Fruit fly (Drosophila melanogaster) whole organism, embryonic: Measurements from ENCODE around the gene CG33939.
A peak's percentile ranks its signal among the peaks of the same experiment; 100 is the strongest.

Experiments
- ATbp ChIP-seq: fragments of 200-800 bp; sonication (Bioruptor generic); optimal IDR thresholded peaks from 2 replicates; lab custom pipeline; 2017; ENCODE audit warnings: missing biosample characterization, mild to moderate bottlenecking, missing genetic modification characterization, missing genetic modification reagents
- BEAF-32 ChIP-seq: fragments of 200-800 bp; sonication (Bioruptor generic); optimal IDR thresholded peaks from 3 replicates; lab custom pipeline; 2017; ENCODE audit warnings: missing biosample characterization, missing genetic modification characterization, mild to moderate bottlenecking, moderate library complexity, missing genetic modification reagents
- Bgb ChIP-seq: fragments of 200-800 bp; sonication (Bioruptor generic); IDR thresholded peaks from 2 replicates; pipeline ENCODE4 v1.3.6; 2022; ENCODE audit warnings: missing biosample characterization, missing genetic modification characterization; ENCODE audit not compliant: partially characterized antibody
- CG10462 ChIP-seq: fragments of 200-800 bp; sonication (Bioruptor generic); optimal IDR thresholded peaks from 2 replicates; lab custom pipeline; 2016; ENCODE audit warnings: missing biosample characterization, missing genetic modification characterization
- CG11093 ChIP-seq: fragments of 200-800 bp; sonication (Bioruptor generic); IDR thresholded peaks from 3 replicates; pipeline ENCODE4 v1.3.6; 2022; ENCODE audit warnings: missing biosample characterization, missing genetic modification characterization
- CG12104 ChIP-seq: fragments of 200-800 bp; sonication (Bioruptor generic); optimal IDR thresholded peaks from 3 replicates; lab custom pipeline; 2016; ENCODE audit warnings: missing biosample characterization, missing genetic modification characterization
- CG12236 ChIP-seq: fragments of 200-800 bp; sonication (Bioruptor generic); optimal IDR thresholded peaks from 2 replicates; lab custom pipeline; 2016; ENCODE audit warnings: missing biosample characterization, missing genetic modification characterization
- CG12299 ChIP-seq: fragments of 200-800 bp; sonication (Bioruptor generic); optimal IDR thresholded peaks from 2 replicates; lab custom pipeline; 2018; ENCODE audit warnings: missing biosample characterization, mild to moderate bottlenecking, missing genetic modification characterization
- CG13287 ChIP-seq: fragments of 200-800 bp; sonication (Bioruptor generic); IDR thresholded peaks from 2 replicates; pipeline ENCODE4 v1.3.6; 2022; ENCODE audit warnings: missing biosample characterization, missing genetic modification characterization; ENCODE audit not compliant: partially characterized antibody
- CG13624 ChIP-seq: fragments of 200-800 bp; sonication (Bioruptor generic); optimal IDR thresholded peaks from 2 replicates; lab custom pipeline; 2016; ENCODE audit warnings: missing biosample characterization, missing genetic modification characterization
- CG13894 ChIP-seq: fragments of 200-800 bp; sonication (Bioruptor generic); optimal IDR thresholded peaks from 3 replicates; lab custom pipeline; 2018; ENCODE audit warnings: missing biosample characterization, mild to moderate bottlenecking, missing genetic modification characterization, moderate library complexity
- CG15269 ChIP-seq: fragments of 200-800 bp; sonication (Bioruptor generic); optimal IDR thresholded peaks from 2 replicates; lab custom pipeline; 2018; ENCODE audit warnings: missing biosample characterization, mild to moderate bottlenecking, missing genetic modification characterization, moderate library complexity
- CG16779 ChIP-seq: fragments of 200-800 bp; sonication (Bioruptor generic); IDR thresholded peaks from 2 replicates; pipeline ENCODE4 v1.3.6; 2022; ENCODE audit warnings: missing biosample characterization, missing genetic modification characterization
- CG17385 ChIP-seq: fragments of 200-800 bp; sonication (Bioruptor generic); optimal IDR thresholded peaks from 3 replicates; lab custom pipeline; 2018; ENCODE audit warnings: missing biosample characterization, mild to moderate bottlenecking, missing genetic modification characterization
- CG17802 ChIP-seq: fragments of 200-800 bp; sonication (Bioruptor generic); optimal IDR thresholded peaks from 2 replicates; lab custom pipeline; 2018; ENCODE audit warnings: missing biosample characterization, mild to moderate bottlenecking, missing genetic modification characterization, moderate library complexity
- CG2129 ChIP-seq: fragments of 200-800 bp; sonication (Bioruptor generic); IDR thresholded peaks from 2 replicates; pipeline ENCODE4 v1.3.6; 2022; ENCODE audit warnings: missing biosample characterization, missing genetic modification characterization; ENCODE audit not compliant: partially characterized antibody
- CG2712 ChIP-seq: fragments of 200-800 bp; optimal IDR thresholded peaks from 3 replicates; lab custom pipeline; 2019; ENCODE audit warnings: missing biosample characterization, mild to moderate bottlenecking, missing genetic modification characterization, moderate library complexity
- CG32532 ChIP-seq: fragments of 200-800 bp; sonication (Bioruptor generic); IDR thresholded peaks from 2 replicates; pipeline ENCODE4 v1.3.6; 2022; ENCODE audit warnings: missing biosample characterization, missing genetic modification characterization
- CG33213 ChIP-seq: fragments of 200-800 bp; sonication (Bioruptor generic); optimal IDR thresholded peaks from 3 replicates; lab custom pipeline; 2016; ENCODE audit warnings: missing biosample characterization, missing genetic modification characterization
- CG33557 ChIP-seq: fragments of 200-800 bp; sonication (Bioruptor generic); optimal IDR thresholded peaks from 2 replicates; lab custom pipeline; 2019; ENCODE audit warnings: missing biosample characterization, mild to moderate bottlenecking, missing genetic modification characterization, moderate library complexity
- CG3838 ChIP-seq: fragments of 200-800 bp; sonication (Bioruptor generic); optimal IDR thresholded peaks from 3 replicates; lab custom pipeline; 2016; ENCODE audit warnings: missing biosample characterization, missing genetic modification characterization
- CG4424 ChIP-seq: fragments of 200-800 bp; sonication (Bioruptor generic); optimal IDR thresholded peaks from 3 replicates; lab custom pipeline; 2016; ENCODE audit warnings: missing biosample characterization, missing genetic modification characterization
- CG6272 ChIP-seq: fragments of 200-800 bp; sonication (Bioruptor generic); IDR thresholded peaks from 2 replicates; pipeline ENCODE4 v1.3.6; 2022; ENCODE audit warnings: missing biosample characterization, missing genetic modification characterization
- CG6791 ChIP-seq: fragments of 200-800 bp; sonication (Bioruptor generic); IDR thresholded peaks from 3 replicates; pipeline ENCODE4 v1.3.6; 2022; ENCODE audit warnings: missing biosample characterization, missing genetic modification characterization; ENCODE audit not compliant: partially characterized antibody
- CG8290 ChIP-seq, 3 experiments: fragments of 200-800 bp; sonication (Bioruptor generic); optimal IDR thresholded peaks; 2 replicates each; lab custom pipeline; 2016 to 2019; ENCODE audit warnings: missing biosample characterization in 3 of 3, missing genetic modification characterization in 3 of 3, mild to moderate bottlenecking in 2 of 3, moderate library complexity in 1 of 3
- CG8478 ChIP-seq: fragments of >200 bp; optimal IDR thresholded peaks from 2 replicates; lab custom pipeline; 2018
- CG8944 ChIP-seq: fragments of 200-800 bp; sonication (Bioruptor generic); optimal IDR thresholded peaks from 3 replicates; lab custom pipeline; 2016; ENCODE audit warnings: missing biosample characterization, missing genetic modification characterization
- CG9215 ChIP-seq: fragments of 200-800 bp; sonication (Bioruptor generic); IDR thresholded peaks from 2 replicates; pipeline ENCODE4 v1.3.6; 2022; ENCODE audit warnings: missing biosample characterization, missing genetic modification characterization
- HHEX ChIP-seq: fragments of 200-800 bp; sonication (Bioruptor generic); optimal IDR thresholded peaks from 3 replicates; lab custom pipeline; 2017; ENCODE audit warnings: missing biosample characterization, mild to moderate bottlenecking, missing genetic modification characterization, missing genetic modification reagents
- Jarid2 ChIP-seq: fragments of 200-800 bp; sonication (Bioruptor generic); optimal IDR thresholded peaks from 3 replicates; lab custom pipeline; 2017; ENCODE audit warnings: mild to moderate bottlenecking, missing biosample characterization, missing genetic modification reagents, missing genetic modification characterization
- Mrtf ChIP-seq: fragments of 200-800 bp; sonication (Bioruptor generic); IDR thresholded peaks from 3 replicates; pipeline ENCODE4 v1.3.6; 2022; ENCODE audit warnings: missing biosample characterization, missing genetic modification characterization
- Nf-YB ChIP-seq: fragments of 200-800 bp; sonication (Bioruptor generic); optimal IDR thresholded peaks from 3 replicates; lab custom pipeline; 2019; ENCODE audit warnings: missing biosample characterization, mild to moderate bottlenecking, missing genetic modification characterization, moderate library complexity
- NfI ChIP-seq: fragments of 200-800 bp; sonication (Bioruptor generic); optimal IDR thresholded peaks from 3 replicates; lab custom pipeline; 2018; ENCODE audit warnings: missing biosample characterization, mild to moderate bottlenecking, missing genetic modification characterization, moderate library complexity
- Sox102F ChIP-seq: fragments of 200-800 bp; sonication (Bioruptor generic); optimal IDR thresholded peaks from 2 replicates; lab custom pipeline; 2018; ENCODE audit warnings: missing biosample characterization, mild to moderate bottlenecking, missing genetic modification characterization, moderate library complexity
- Vsx1 ChIP-seq: fragments of 200-800 bp; sonication (Bioruptor generic); optimal IDR thresholded peaks from 2 replicates; lab custom pipeline; 2017; ENCODE audit warnings: missing biosample characterization, mild to moderate bottlenecking, missing genetic modification characterization, missing genetic modification reagents
- abd-A ChIP-seq: fragments of 200-800 bp; sonication (Bioruptor generic); optimal IDR thresholded peaks from 3 replicates; lab custom pipeline; 2019; ENCODE audit warnings: missing biosample characterization, mild to moderate bottlenecking, missing genetic modification characterization, moderate library complexity
- ac ChIP-seq: fragments of 200-800 bp; sonication (Bioruptor generic); optimal IDR thresholded peaks from 3 replicates; lab custom pipeline; 2017; ENCODE audit warnings: missing biosample characterization, mild to moderate bottlenecking, missing genetic modification characterization
- bsh ChIP-seq, 2 experiments: fragments of 200-800 bp; sonication (Bioruptor generic); optimal IDR thresholded peaks; 2 replicates each; lab custom pipeline; 2017 to 2018; ENCODE audit warnings: mild to moderate bottlenecking in 2 of 2, missing biosample characterization in 2 of 2, missing genetic modification characterization in 2 of 2, moderate library complexity in 1 of 2
- danr ChIP-seq: fragments of 200-800 bp; sonication (Bioruptor generic); IDR thresholded peaks from 2 replicates; pipeline ENCODE4 v1.3.6; 2022; ENCODE audit warnings: missing biosample characterization, missing genetic modification characterization
- ems ChIP-seq: fragments of 200-800 bp; sonication (Bioruptor generic); optimal IDR thresholded peaks from 3 replicates; lab custom pipeline; 2016; ENCODE audit warnings: missing biosample characterization, missing genetic modification characterization
- gcm ChIP-seq: fragments of 200-800 bp; sonication (Bioruptor generic); optimal IDR thresholded peaks from 2 replicates; lab custom pipeline; 2019; ENCODE audit warnings: missing biosample characterization, mild to moderate bottlenecking, missing genetic modification characterization, moderate library complexity
- gsb-n ChIP-seq: fragments of 200-800 bp; sonication (Bioruptor generic); optimal IDR thresholded peaks from 3 replicates; lab custom pipeline; 2018; ENCODE audit warnings: missing biosample characterization, mild to moderate bottlenecking, missing genetic modification characterization
- ham ChIP-seq: fragments of 200-800 bp; sonication (Bioruptor generic); IDR thresholded peaks from 2 replicates; pipeline ENCODE4 v1.3.6; 2022; ENCODE audit warnings: missing biosample characterization, missing genetic modification characterization
- nmo ChIP-seq: fragments of 200-800 bp; sonication (Bioruptor generic); optimal IDR thresholded peaks from 2 replicates; lab custom pipeline; 2018; ENCODE audit warnings: missing biosample characterization, mild to moderate bottlenecking, missing genetic modification characterization, moderate library complexity
- pita ChIP-seq: fragments of 200-800 bp; sonication (Bioruptor generic); optimal IDR thresholded peaks from 2 replicates; lab custom pipeline; 2017; ENCODE audit warnings: missing biosample characterization, mild to moderate bottlenecking, missing genetic modification characterization
- slbo ChIP-seq: fragments of 200-800 bp; sonication (Bioruptor generic); IDR thresholded peaks from 2 replicates; pipeline ENCODE4 v1.3.6; 2022; ENCODE audit warnings: missing biosample characterization, missing genetic modification characterization
- tx ChIP-seq: fragments of 200-800 bp; sonication (Bioruptor generic); optimal IDR thresholded peaks from 2 replicates; lab custom pipeline; 2016; ENCODE audit warnings: missing biosample characterization, missing genetic modification characterization
- vvl ChIP-seq: fragments of 200-800 bp; sonication (Bioruptor generic); IDR thresholded peaks from 2 replicates; pipeline ENCODE4 v1.3.6; 2022; ENCODE audit warnings: missing biosample characterization, missing genetic modification characterization

CG33939 gene

DNA sequence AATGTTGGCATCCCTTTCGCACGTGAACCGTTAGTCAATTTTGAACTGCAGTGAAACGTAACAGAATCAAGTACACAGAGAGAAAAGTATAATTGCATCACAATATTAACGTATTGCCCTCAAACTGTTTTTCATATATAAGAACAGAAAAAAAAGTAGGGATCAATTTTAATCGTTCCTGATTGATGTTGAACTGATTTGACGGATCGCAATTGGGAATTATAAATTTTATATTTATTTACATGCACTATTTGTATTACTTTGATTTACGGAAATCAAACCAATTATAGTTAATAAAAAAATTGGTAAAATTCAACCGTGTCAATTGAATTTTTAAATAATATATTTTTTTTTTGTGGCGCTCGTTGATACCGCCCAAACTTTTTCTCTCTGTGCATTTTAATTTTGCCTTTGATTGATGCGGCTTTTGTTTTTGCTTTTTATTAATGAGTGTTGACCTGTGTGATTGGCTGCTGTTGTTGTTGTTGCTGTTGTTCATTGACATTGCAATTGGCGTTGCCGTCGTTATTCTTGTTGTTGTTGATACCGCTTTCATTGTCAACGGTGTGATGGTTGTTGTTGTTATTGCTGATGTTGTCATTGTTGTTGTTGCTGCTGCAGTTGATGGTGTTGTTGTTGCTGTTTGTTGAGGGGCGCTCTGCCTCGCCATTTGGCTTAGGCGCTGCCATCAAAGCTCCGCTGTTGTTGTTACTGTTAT, 22.0 kb downstream of the CG33939 start (continued):
- TF ChIP-seq Sox102F (GFP tag; lab: Kevin White, UChicago), result peak; percentile 77
- TF ChIP-seq CG17802, result no peak
- TF ChIP-seq HHEX (GFP tag; lab: Kevin White, UChicago), result peak; percentile 40
- TF ChIP-seq gcm, result peak; percentile 51
- no peak for TF ChIP-seq CG16779 (GFP tag; lab: Robert Waterston, UW)
- peak; percentile 53 for TF ChIP-seq vvl (GFP tag; lab: Robert Waterston, UW)
- no peak for TF ChIP-seq CG2129 (GFP tag; lab: Robert Waterston, UW)
- TF ChIP-seq abd-A (tag; lab: Kevin White, UChicago), result no peak
- no peak for TF ChIP-seq CG13894 (tag; lab: Kevin White, UChicago)
- no peak for TF ChIP-seq CG8290 (GFP tag; optimal IDR thresholded peaks at IDR 0.05; lab: Kevin White, UChicago)
- no peak for TF ChIP-seq CG8290 (tag; optimal IDR thresholded peaks at IDR 0.05; lab: Kevin White, UChicago)
- peak; percentile 32 for TF ChIP-seq CG10462 (GFP tag; lab: Kevin White, UChicago)
- peak; percentile 38 for TF ChIP-seq NfI (GFP tag; lab: Kevin White, UChicago)
- peak; percentile 47 for TF ChIP-seq slbo (GFP tag; lab: Robert Waterston, UW)
- TF ChIP-seq tx (GFP tag; lab: Kevin White, UChicago), result no peak
- no peak for TF ChIP-seq CG13287 (GFP tag; lab: Robert Waterston, UW)
- TF ChIP-seq Nf-YB, result peak; percentile 21
- TF ChIP-seq nmo, result peak; percentile 72
- TF ChIP-seq CG12236 (GFP tag; lab: Kevin White, UChicago), result no peak
- peak; percentile 76 for TF ChIP-seq CG4424 (GFP tag; lab: Kevin White, UChicago)
- no peak for TF ChIP-seq CG9215 (GFP tag; lab: Robert Waterston, UW)
- TF ChIP-seq CG33557, result peak; percentile 21
- peak in 1 of 2 experiments; percentile 69 for TF ChIP-seq bsh (GFP tag; optimal IDR thresholded peaks at IDR 0.05; lab: Kevin White, UChicago)
- TF ChIP-seq CG17385 (GFP tag; lab: Kevin White, UChicago), result peak; percentile 54
- TF ChIP-seq ems, result no peak
- no peak for TF ChIP-seq pita
- no peak for TF ChIP-seq ac (GFP tag; lab: Kevin White, UChicago)
- TF ChIP-seq CG32532 (GFP tag; lab: Robert Waterston, UW), result 0 out of 2 replicates have a peak, but pooled peaks have one; percentile 16
- no peak for TF ChIP-seq Bgb
- no peak for TF ChIP-seq CG33213
- no peak for TF ChIP-seq CG6791 (GFP tag; lab: Robert Waterston, UW)
- no peak for TF ChIP-seq CG3838 (GFP tag; lab: Kevin White, UChicago)
- peak; percentile 18 for TF ChIP-seq CG12299 (tag; lab: Kevin White, UChicago)
- TF ChIP-seq CG8944 (GFP tag; lab: Kevin White, UChicago), result no peak
- peak; percentile 25 for TF ChIP-seq Vsx1 (GFP tag; lab: Kevin White, UChicago)
- no peak for TF ChIP-seq ham
- TF ChIP-seq Mrtf, result 0 out of 3 replicates have a peak, but pooled peaks have one; percentile 16
- TF ChIP-seq BEAF-32 (GFP tag; lab: Kevin White, UChicago), result no peak
- no peak for TF ChIP-seq CG11093
- TF ChIP-seq CG12104, result peak; percentile 61
- TF ChIP-seq gsb-n (tag; lab: Kevin White, UChicago), result peak; percentile 62
- 0 out of 2 replicates have a peak, but pooled peaks have one; percentile 14 for TF ChIP-seq danr (GFP tag; lab: Robert Waterston, UW)
- TF ChIP-seq CG2712, result peak; percentile 71
- no peak for TF ChIP-seq Jarid2 (GFP tag; lab: Kevin White, UChicago)
- TF ChIP-seq CG13624, result no peak
- peak; percentile 51 for TF ChIP-seq ATbp (GFP tag; lab: Kevin White, UChicago)
- no peak for TF ChIP-seq CG8478 (lab: Kevin White, UChicago)
- TF ChIP-seq CG6272 (GFP tag; lab: Robert Waterston, UW), result no peak
- peak; percentile 65 for TF ChIP-seq CG15269 (tag; lab: Kevin White, UChicago)
